Worm (Caenorhabditis elegans): Measurements from ENCODE around the gene cpg-19.

cpg-19 gene

DNA sequence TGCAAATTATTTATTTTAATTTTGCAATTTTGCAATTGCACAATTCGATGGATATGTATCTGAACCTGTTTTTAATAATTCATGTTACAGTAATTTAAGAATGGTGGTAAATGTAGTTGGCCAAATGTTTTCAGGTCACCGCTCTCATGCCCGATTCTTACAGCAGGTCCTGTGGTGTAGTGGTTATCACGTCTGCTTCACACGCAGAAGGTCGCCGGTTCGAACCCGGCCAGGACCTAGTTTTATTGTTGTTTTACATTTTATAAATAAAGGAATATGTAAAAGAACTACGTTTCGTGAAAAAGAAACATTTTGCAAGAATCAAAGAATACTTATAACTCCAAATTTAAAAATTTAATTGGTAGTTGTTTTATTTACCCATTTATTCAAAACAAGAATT lies 31.4 kb upstream of the cpg-19 start:
- TF ChIP-seq Y53F4B.3 (GFP tag; IDR thresholded peaks at IDR 0.05) (no peak), chd-7 (tag; optimal IDR thresholded peaks at IDR 0.05) (peak; percentile 23), attf-5 (GFP tag; optimal IDR thresholded peaks at IDR 0.05) (no peak), F39B2.1 (GFP tag; IDR thresholded peaks at IDR 0.05) (no peak), tlf-1 (GFP tag; optimal IDR thresholded peaks at IDR 0.05) (no peak), ceh-100 (GFP tag; IDR thresholded peaks at IDR 0.05) (no peak), tbx-9 (tag; optimal IDR thresholded peaks at IDR 0.05; ENCODE audit: borderline replicate concordance) (no peak), snpc-4 (GFP tag; optimal IDR thresholded peaks at IDR 0.05) (peak; percentile 20), snpc-4 (tag; optimal IDR thresholded peaks at IDR 0.05) (peak in 1 of 4 experiments; percentile 69), aptf-3 (GFP tag; IDR thresholded peaks at IDR 0.05) (no peak), Y53G8AR.9 (GFP tag; conservative IDR thresholded peaks at IDR 0.05) (no peak), ceh-40 (GFP tag; IDR thresholded peaks at IDR 0.05) (no peak), F52B5.7 (tag; optimal IDR thresholded peaks at IDR 0.05) (no peak), athp-1 (tag; optimal IDR thresholded peaks at IDR 0.05) (no peak), F55B11.4 (tag; optimal IDR thresholded peaks at IDR 0.05; ENCODE audit: borderline replicate concordance, insufficient read depth) (no peak), hlh-26 (GFP tag; conservative IDR thresholded peaks at IDR 0.05) (no peak), zim-3 (tag; optimal IDR thresholded peaks at IDR 0.05) (no peak), dpff-1 (tag; optimal IDR thresholded peaks at IDR 0.05) (no peak), hsf-1 (GFP tag; IDR thresholded peaks at IDR 0.05) (no peak), nhr-90 (tag; optimal IDR thresholded peaks at IDR 0.05) (peak; percentile 33), ets-4 (GFP tag; optimal IDR thresholded peaks at IDR 0.05) (no peak), madf-10 (tag; optimal IDR thresholded peaks at IDR 0.05) (no peak), him-1 (tag; optimal IDR thresholded peaks at IDR 0.05) (peak; percentile 58), C06A6.2 (GFP tag; conservative IDR thresholded peaks at IDR 0.05) (no peak), bed-2 (GFP tag; IDR thresholded peaks at IDR 0.05) (no peak), F37B4.10 (GFP tag; IDR thresholded peaks at IDR 0.05) (no peak), ccch-3 (GFP tag; optimal IDR thresholded peaks at IDR 0.05) (no peak), F23B12.7 (tag; optimal IDR thresholded peaks at IDR 0.05; ENCODE audit: insufficient read depth) (no peak), F57A8.1 (GFP tag; optimal IDR thresholded peaks at IDR 0.05) (no peak), egl-18 (GFP tag; IDR thresholded peaks at IDR 0.05) (no peak), rpc-1 (optimal IDR thresholded peaks at IDR 0.05) (peak; percentile 70), rpc-1 (tag; optimal IDR thresholded peaks at IDR 0.05) (peak; percentile 80), F57C9.4 (tag; optimal IDR thresholded peaks at IDR 0.05) (no peak), D2030.7 (GFP tag; IDR thresholded peaks at IDR 0.05) (peak; percentile 69), madf-6 (GFP tag; IDR thresholded peaks at IDR 0.05) (no peak), zfh-2 (GFP tag; conservative IDR thresholded peaks at IDR 0.05) (no peak), nfya-2 (GFP tag; IDR thresholded peaks at IDR 0.05) (no peak), ztf-25 (GFP tag; IDR thresholded peaks at IDR 0.05) (peak; percentile 60; the same call in 1 of the 2 replicates), mcd-1 (GFP tag; IDR thresholded peaks at IDR 0.05) (peak; percentile 33; the same call in 1 of the 2 replicates), die-1 (tag; optimal IDR thresholded peaks at IDR 0.05) (peak; percentile 60), F22D6.2 (tag; optimal IDR thresholded peaks at IDR 0.05) (no peak), pbrm-1 (GFP tag; IDR thresholded peaks at IDR 0.05) (peak; percentile 82), cebp-2 (GFP tag; IDR thresholded peaks at IDR 0.05) (0 out of 2 replicates have a peak, but pooled peaks have one; percentile 39), lsl-1 (GFP tag; optimal IDR thresholded peaks at IDR 0.05) (no peak), hmg-20 (GFP tag; IDR thresholded peaks at IDR 0.05) (no peak), let-607 (tag; optimal IDR thresholded peaks at IDR 0.05) (no peak), unc-62 (GFP tag; optimal IDR thresholded peaks at IDR 0.05) (no peak), lin-54 (GFP tag; optimal IDR thresholded peaks at IDR 0.05) (no peak), attf-6 (GFP tag; IDR thresholded peaks at IDR 0.05) (0 out of 2 replicates have a peak, but pooled peaks have one; percentile 39), tbp1 (GFP tag; optimal IDR thresholded peaks at IDR 0.05) (peak; percentile 93)
